Worm (Caenorhabditis elegans): ENCODE results near the gene W02B12.1.

DNA sequence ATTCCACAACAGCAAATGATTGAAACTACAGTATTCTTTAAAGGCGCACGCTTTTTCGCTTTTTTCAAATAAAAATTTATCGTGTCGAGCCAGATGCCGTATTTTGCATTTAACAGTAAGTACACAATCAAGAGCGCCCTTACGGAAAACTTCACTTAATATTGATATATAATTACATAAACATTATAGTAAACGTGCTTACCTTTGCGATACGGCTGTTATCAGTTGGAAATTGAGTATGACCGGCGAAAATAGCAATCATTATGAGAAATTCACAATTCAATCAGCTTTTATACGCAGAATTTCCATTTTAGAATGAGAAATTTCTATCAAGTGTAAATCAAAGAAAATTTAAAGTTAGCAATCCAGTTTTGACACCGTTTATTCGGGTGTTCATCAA lies 51.4 kb downstream of the W02B12.1 start, which contains the start of gene B0334.20:
- TF ChIP-seq tra-4 (tag; optimal IDR thresholded peaks at IDR 0.05) (no peak), pes-1 (GFP tag; IDR thresholded peaks at IDR 0.05) (no peak)

Measured in whole organism, early embryonic.